Worm (Caenorhabditis elegans): ENCODE measurements around the gene pxmp-4.

The pxmp-4 gene

ce11 chrIV:307205-307604, 29.8 kb downstream of the pxmp-4 start, which contains the start of gene swt-1:
TSS of gene swt-1 (plus strand) at chrIV:307505.
- no peak for TF ChIP-seq lsy-12 (tag; optimal IDR thresholded peaks at IDR 0.05)
- no peak for TF ChIP-seq nfya-1 (tag; optimal IDR thresholded peaks at IDR 0.05; ENCODE audit: insufficient read depth)
- no peak for TF ChIP-seq nhr-43 (tag; optimal IDR thresholded peaks at IDR 0.05; ENCODE audit: poor library complexity, severe bottlenecking)
- TF ChIP-seq elt-1 (tag; optimal IDR thresholded peaks at IDR 0.05), result no peak
- TF ChIP-seq sea-2 (GFP tag; optimal IDR thresholded peaks at IDR 0.05), result no peak
- no peak for TF ChIP-seq nhr-28 (tag; optimal IDR thresholded peaks at IDR 0.05)
- TF ChIP-seq nhr-12 (tag; optimal IDR thresholded peaks at IDR 0.05), result no peak

ce11 chrIV:306572-306971, 30.4 kb downstream of the pxmp-4 start:
- TF ChIP-seq hmg-11 (tag; optimal IDR thresholded peaks at IDR 0.05), result peak; percentile 42
- TF ChIP-seq lin-39 (tag; optimal IDR thresholded peaks at IDR 0.05), result peak; percentile 33
- TF ChIP-seq mdl-1 (tag; optimal IDR thresholded peaks at IDR 0.05), result no peak
- peak; percentile 26 for TF ChIP-seq lin-15B (tag; optimal IDR thresholded peaks at IDR 0.05)
- no peak for TF ChIP-seq ceh-28 (tag; optimal IDR thresholded peaks at IDR 0.05)
- TF ChIP-seq nhr-43 (tag; optimal IDR thresholded peaks at IDR 0.05; ENCODE audit: poor library complexity, severe bottlenecking), result peak; percentile 34
- peak; percentile 44 for TF ChIP-seq nfya-1 (tag; optimal IDR thresholded peaks at IDR 0.05; ENCODE audit: insufficient read depth)
- TF ChIP-seq egl-5 (tag; optimal IDR thresholded peaks at IDR 0.05), result peak; percentile 79

ce11 chrIV:305101-305500, 31.9 kb downstream of the pxmp-4 start:
- TF ChIP-seq pha-4 (tag; optimal IDR thresholded peaks at IDR 0.05), result peak; percentile 18
- TF ChIP-seq ceh-9 (tag; optimal IDR thresholded peaks at IDR 0.05), result no peak
- peak; percentile 86 for TF ChIP-seq pqm-1 (tag; optimal IDR thresholded peaks at IDR 0.05)
- peak; percentile 59 for TF ChIP-seq elt-2 (tag; optimal IDR thresholded peaks at IDR 0.05)
- TF ChIP-seq snpc-4 (tag; optimal IDR thresholded peaks at IDR 0.05), result no peak

- peak; percentile 25 for TF ChIP-seq nhr-43 (tag; optimal IDR thresholded peaks at IDR 0.05; ENCODE audit: poor library complexity, severe bottlenecking)
- no peak for TF ChIP-seq fos-1 (tag; optimal IDR thresholded peaks at IDR 0.05)
- TF ChIP-seq nhr-23 (tag; optimal IDR thresholded peaks at IDR 0.05), result peak; percentile 27
- no peak for TF ChIP-seq nhr-76 (tag; optimal IDR thresholded peaks at IDR 0.05)
- no peak for TF ChIP-seq ztf-11 (tag; optimal IDR thresholded peaks at IDR 0.05)
- TF ChIP-seq fkh-10 (GFP tag; optimal IDR thresholded peaks at IDR 0.05), result no peak
Observed at ce11 chrIV:303264-303663, 33.7 kb downstream of the pxmp-4 start.

- TF ChIP-seq R02D3.7 (tag; optimal IDR thresholded peaks at IDR 0.05) (no peak), nhr-25 (tag; optimal IDR thresholded peaks at IDR 0.05) (peak; percentile 6), lin-39 (tag; optimal IDR thresholded peaks at IDR 0.05) (no peak), fkh-2 (tag; optimal IDR thresholded peaks at IDR 0.05) (no peak), snpc-4 (tag; optimal IDR thresholded peaks at IDR 0.05) (no peak), ceh-16 (tag; optimal IDR thresholded peaks at IDR 0.05) (no peak), egl-5 (tag; optimal IDR thresholded peaks at IDR 0.05) (no peak), sea-2 (GFP tag; optimal IDR thresholded peaks at IDR 0.05) (no peak), unc-39 (tag; optimal IDR thresholded peaks at IDR 0.05) (no peak), nhr-23 (tag; optimal IDR thresholded peaks at IDR 0.05) (peak; percentile 21), elt-3 (tag; optimal IDR thresholded peaks at IDR 0.05) (peak in 2 of 3 experiments; percentile 5 to 12), elt-1 (tag; optimal IDR thresholded peaks at IDR 0.05) (no peak), aly-2 (tag; optimal IDR thresholded peaks at IDR 0.05) (no peak), nhr-43 (tag; optimal IDR thresholded peaks at IDR 0.05; ENCODE audit: poor library complexity, severe bottlenecking) (peak; percentile 44)
Observed at ce11 chrIV:302743-303142, 34.2 kb downstream of the pxmp-4 start.

ce11 chrIV:300307-300706, 36.7 kb downstream of the pxmp-4 start:
- TF ChIP-seq nhr-11 (tag; optimal IDR thresholded peaks at IDR 0.05) (no peak), unc-39 (tag; optimal IDR thresholded peaks at IDR 0.05) (no peak)

ce11 chrIV:299190-299589, 37.8 kb downstream of the pxmp-4 start:
- no peak for TF ChIP-seq jun-1 (tag; optimal IDR thresholded peaks at IDR 0.05)
- no peak for TF ChIP-seq nhr-76 (tag; optimal IDR thresholded peaks at IDR 0.05)
- TF ChIP-seq nhr-25 (tag; optimal IDR thresholded peaks at IDR 0.05), result no peak
- TF ChIP-seq ztf-4 (tag; optimal IDR thresholded peaks at IDR 0.05), result no peak
- no peak for TF ChIP-seq elt-3 (tag; optimal IDR thresholded peaks at IDR 0.05)
- no peak for TF ChIP-seq skn-1 (tag; optimal IDR thresholded peaks at IDR 0.05)
- no peak for TF ChIP-seq nhr-11 (tag; optimal IDR thresholded peaks at IDR 0.05)
- TF ChIP-seq unc-62 (GFP tag; optimal IDR thresholded peaks at IDR 0.05), result no peak
- TF ChIP-seq lsy-12 (tag; optimal IDR thresholded peaks at IDR 0.05), result no peak
- no peak for TF ChIP-seq hmg-11 (tag; optimal IDR thresholded peaks at IDR 0.05)
- no peak for TF ChIP-seq ceh-82 (tag; optimal IDR thresholded peaks at IDR 0.05)
- no peak for TF ChIP-seq egl-5 (tag; optimal IDR thresholded peaks at IDR 0.05)
- TF ChIP-seq nfya-1 (tag; optimal IDR thresholded peaks at IDR 0.05; ENCODE audit: insufficient read depth), result no peak
- TF ChIP-seq aly-2 (tag; optimal IDR thresholded peaks at IDR 0.05), result no peak
- TF ChIP-seq nhr-28 (tag; optimal IDR thresholded peaks at IDR 0.05), result no peak
- no peak for TF ChIP-seq lin-15B (tag; optimal IDR thresholded peaks at IDR 0.05)
